Worm (Caenorhabditis elegans) whole organism, L4 larva: ENCODE data around the gene F37B12.3.

Source experiments
- F44E2.7 ChIP-seq: fragments of 200-800 bp; sonication (Bioruptor generic); IDR thresholded peaks from 2 replicates; pipeline ENCODE4 v2.1.2; 2022; ENCODE audit warnings: missing genetic modification characterization, missing compliant biosample characterization
- T26A8.4 ChIP-seq: fragments of 200-800 bp; sonication (Bioruptor generic); IDR thresholded peaks from 2 replicates; pipeline ENCODE4 v1.3.6; 2022; ENCODE audit warnings: missing genetic modification characterization, missing compliant biosample characterization
- Y105C5A.15 ChIP-seq: fragments of 200-800 bp; sonication (Bioruptor generic); IDR thresholded peaks from 2 replicates; pipeline ENCODE4 v1.3.6; 2022; ENCODE audit warnings: missing genetic modification characterization, missing compliant biosample characterization
- Y48G9A.11 ChIP-seq: fragments of 200-800 bp; sonication (Bioruptor generic); IDR thresholded peaks from 2 replicates; pipeline ENCODE4 v1.3.6; 2022; ENCODE audit warnings: missing genetic modification reagents, missing genetic modification characterization, missing compliant biosample characterization
- Y75B8A.6 ChIP-seq: fragments of 200-800 bp; sonication (Bioruptor generic); IDR thresholded peaks from 2 replicates; pipeline ENCODE4 v1.3.6; 2022; ENCODE audit warnings: missing genetic modification reagents, missing genetic modification characterization, missing compliant biosample characterization
- ZK546.5 ChIP-seq, 2 experiments: sonication (generic microtip); optimal IDR thresholded peaks; 2 replicates each; lab custom pipeline; 2017; ENCODE audit warnings: missing biosample characterization in 2 of 2, missing genetic modification characterization in 2 of 2
- aha-1 ChIP-seq: fragments of 150-350 bp; peaks from one replicate; lab custom pipeline; 2014; ENCODE audit warnings: missing biosample characterization, missing genetic modification characterization
- ceh-62 ChIP-seq: sonication (generic microtip); optimal IDR thresholded peaks from 2 replicates; lab custom pipeline; 2017; ENCODE audit warnings: missing biosample characterization, missing genetic modification characterization
- daf-12 ChIP-seq: fragments of 150-350 bp; optimal IDR thresholded peaks from 2 replicates; lab custom pipeline; 2014; ENCODE audit warnings: missing biosample characterization, missing genetic modification reagents, missing genetic modification characterization
- daf-16 ChIP-seq, 3 experiments: sonication (generic microtip); optimal IDR thresholded peaks; 2 replicates each; lab custom pipeline; 2016 to 2017; ENCODE audit warnings: missing genetic modification characterization in 3 of 3, missing genetic modification reagents in 3 of 3, mild to moderate bottlenecking in 2 of 3, missing compliant biosample characterization in 2 of 3, missing biosample characterization in 1 of 3, moderate library complexity in 1 of 3
- dmd-8 ChIP-seq: fragments of 200-800 bp; sonication (Bioruptor generic); IDR thresholded peaks from 2 replicates; pipeline ENCODE4 v1.3.6; 2022; ENCODE audit warnings: missing genetic modification characterization, missing compliant biosample characterization
- dve-1 ChIP-seq: sonication (generic microtip); optimal IDR thresholded peaks from 2 replicates; lab custom pipeline; 2017; ENCODE audit warnings: antibody characterized with exemption, mild to moderate bottlenecking, missing genetic modification characterization, missing compliant biosample characterization; ENCODE audit not compliant: insufficient read depth
- egl-27 ChIP-seq: sonication (generic microtip); optimal IDR thresholded peaks from 3 replicates; lab custom pipeline; 2017; ENCODE audit warnings: missing biosample characterization, missing genetic modification reagents, missing genetic modification characterization
- hif-1 ChIP-seq, 2 experiments: sonication (generic microtip); optimal IDR thresholded peaks; 2 replicates each; lab custom pipeline; 2016 to 2017; ENCODE audit warnings: missing compliant biosample characterization in 2 of 2, missing genetic modification characterization in 2 of 2, missing genetic modification reagents in 2 of 2, missing genotype in 2 of 2, mild to moderate bottlenecking in 1 of 2
- hlh-11 ChIP-seq: fragments of 200-800 bp; sonication (Bioruptor generic); optimal IDR thresholded peaks from 2 replicates; lab custom pipeline; 2018; ENCODE audit warnings: mild to moderate bottlenecking, missing genetic modification characterization, missing compliant biosample characterization
- lim-7 ChIP-seq: fragments of 200-800 bp; sonication (Bioruptor generic); IDR thresholded peaks from 2 replicates; pipeline ENCODE4 v1.3.6; 2022; ENCODE audit warnings: missing genetic modification characterization, missing compliant biosample characterization
- lin-29 ChIP-seq: fragments of 200-800 bp; sonication (Bioruptor generic); IDR thresholded peaks from 2 replicates; pipeline ENCODE4 v1.3.6; 2022; ENCODE audit warnings: missing genetic modification reagents, missing genetic modification characterization, missing compliant biosample characterization
- lin-38 ChIP-seq: fragments of 200-800 bp; sonication (Bioruptor generic); IDR thresholded peaks from 2 replicates; pipeline ENCODE4 v1.3.6; 2022; ENCODE audit warnings: missing genetic modification reagents, missing genetic modification characterization, missing compliant biosample characterization
- lsy-2 ChIP-seq, 2 experiments: fragments of 150-350 bp in 1 of 2; sonication (generic microtip) in 1 of 2; optimal IDR thresholded peaks; 2 replicates each; lab custom pipeline; 2014 to 2017; ENCODE audit warnings: missing biosample characterization in 2 of 2, missing genetic modification characterization in 2 of 2
- madf-5 ChIP-seq, 2 experiments: fragments of 200-800 bp; sonication (Bioruptor generic); IDR thresholded peaks; 2 replicates each; pipeline ENCODE4 v1.3.6; 2022; ENCODE audit warnings: missing compliant biosample characterization in 2 of 2, missing genetic modification characterization in 2 of 2
- nhr-11 ChIP-seq: fragments of 150-350 bp; optimal IDR thresholded peaks from 2 replicates; lab custom pipeline; 2014; ENCODE audit warnings: missing biosample characterization, missing genetic modification characterization
- nhr-28 ChIP-seq: fragments of 150-350 bp; optimal IDR thresholded peaks from 2 replicates; lab custom pipeline; 2014; ENCODE audit warnings: missing biosample characterization, missing genetic modification characterization
- nhr-41 ChIP-seq: fragments of 200-800 bp; sonication (Bioruptor generic); IDR thresholded peaks from 2 replicates; pipeline ENCODE4 v1.3.6; 2022; ENCODE audit warnings: missing genetic modification reagents, missing genetic modification characterization, missing compliant biosample characterization
- nhr-77 ChIP-seq: fragments of 150-350 bp; optimal IDR thresholded peaks from 2 replicates; lab custom pipeline; 2014; ENCODE audit warnings: missing biosample characterization, missing genetic modification characterization
- php-3 ChIP-seq: fragments of 200-800 bp; sonication (Bioruptor generic); IDR thresholded peaks from 2 replicates; pipeline ENCODE4 v1.3.6; 2022; ENCODE audit warnings: missing genetic modification reagents, missing genetic modification characterization, missing compliant biosample characterization
- pqm-1 ChIP-seq: sonication (generic microtip); optimal IDR thresholded peaks from 2 replicates; lab custom pipeline; 2017; ENCODE audit warnings: missing biosample characterization, missing genetic modification characterization
- rbr-2 ChIP-seq: sonication (generic microtip); optimal IDR thresholded peaks from 2 replicates; lab custom pipeline; 2016; ENCODE audit warnings: missing genotype, missing genetic modification characterization, missing compliant biosample characterization
- vab-7 ChIP-seq: fragments of 200-800 bp; sonication (Bioruptor generic); IDR thresholded peaks from 2 replicates; pipeline ENCODE4 v1.3.6; 2022; ENCODE audit warnings: missing genetic modification reagents, missing genetic modification characterization, missing compliant biosample characterization
- zip-2 ChIP-seq: fragments of 150-350 bp; optimal IDR thresholded peaks from 2 replicates; lab custom pipeline; 2014; ENCODE audit warnings: missing biosample characterization, missing genetic modification characterization

Gene F37B12.3

ce11 chrII:9054604-9055003 is 13.4 kb upstream of the F37B12.3 start, which contains the start of gene chmp-7 (continued):
- peak; percentile 76 for TF ChIP-seq nhr-11 (tag; lab: Kevin White, UChicago)
- TF ChIP-seq T26A8.4 (GFP tag; lab: Robert Waterston, UW), result peak; percentile 72
- TF ChIP-seq zip-2 (tag; lab: Kevin White, UChicago), result peak; percentile 2

- TF ChIP-seq rbr-2 (tag; lab: Kevin White, UChicago), result no peak
- TF ChIP-seq hif-1 (tag; optimal IDR thresholded peaks at IDR 0.05; lab: Kevin White, UChicago), result no peak
- peak; percentile 35 for TF ChIP-seq aha-1
These were observed 12.4 kb upstream of the F37B12.3 start, which contains the start of gene T24B8.7 for ce11 chrII:9053564-9053963. Gene T24B8.7, minus strand, starts transcription at chrII:9053664.

ce11 chrII:9042059-9042458 is 853 bp upstream of the F37B12.3 start:
- peak; percentile 10 for TF ChIP-seq nhr-77 (tag; lab: Kevin White, UChicago)
- TF ChIP-seq dmd-8 (GFP tag; lab: Robert Waterston, UW), result no peak
- TF ChIP-seq pqm-1 (tag; lab: Kevin White, UChicago), result peak; percentile 67
- TF ChIP-seq nhr-28 (tag; lab: Kevin White, UChicago), result peak; percentile 0
- no peak for TF ChIP-seq nhr-41 (GFP tag; lab: Robert Waterston, UW)
- TF ChIP-seq egl-27, result no peak

ce11 chrII:9038736-9039135 is 2.5 kb downstream of the F37B12.3 start:
- TF ChIP-seq hif-1 (tag; optimal IDR thresholded peaks at IDR 0.05; lab: Kevin White, UChicago) (no peak), F44E2.7 (no peak), php-3 (GFP tag; lab: Robert Waterston, UW) (no peak), madf-5 (GFP tag; IDR thresholded peaks at IDR 0.05; lab: Robert Waterston, UW) (no peak), pqm-1 (tag; lab: Kevin White, UChicago) (peak; percentile 23), egl-27 (no peak), nhr-77 (tag; lab: Kevin White, UChicago) (no peak), vab-7 (GFP tag; lab: Robert Waterston, UW) (no peak), daf-16 (GFP tag; optimal IDR thresholded peaks at IDR 0.05; lab: Kevin White, UChicago) (no peak), daf-16 (tag; optimal IDR thresholded peaks at IDR 0.05; lab: Kevin White, UChicago) (peak; percentile 31)

ce11 chrII:9038201-9038600 is 3.0 kb downstream of the F37B12.3 start, which contains the start of gene gcs-1:
Gene gcs-1, minus strand, starts transcription at chrII:9038301.
- TF ChIP-seq lsy-2 (tag; optimal IDR thresholded peaks at IDR 0.05; lab: Kevin White, UChicago) (no peak), Y105C5A.15 (no peak), daf-12 (no peak), lin-29 (GFP tag; lab: Robert Waterston, UW) (no peak), Y75B8A.6 (no peak), Y48G9A.11 (GFP tag; lab: Robert Waterston, UW) (no peak), ZK546.5 (tag; optimal IDR thresholded peaks at IDR 0.05; lab: Kevin White, UChicago) (no peak), hif-1 (tag; optimal IDR thresholded peaks at IDR 0.05; lab: Kevin White, UChicago) (no peak), lin-38 (GFP tag; lab: Robert Waterston, UW) (no peak), ceh-62 (tag; lab: Kevin White, UChicago) (no peak)

ce11 chrII:9033034-9033433 is 8.2 kb downstream of the F37B12.3 start:
- TF ChIP-seq aha-1, result peak; percentile 24
- no peak for TF ChIP-seq lim-7 (GFP tag; lab: Robert Waterston, UW)
- no peak for TF ChIP-seq dve-1 (tag; lab: Kevin White, UChicago)
- TF ChIP-seq madf-5 (GFP tag; IDR thresholded peaks at IDR 0.05; lab: Robert Waterston, UW), result no peak
- TF ChIP-seq hlh-11, result peak; percentile 31
- TF ChIP-seq nhr-28 (tag; lab: Kevin White, UChicago), result peak; percentile 51
- TF ChIP-seq, all 104 proteins: peak for 3
